Fruit fly (Drosophila melanogaster) whole organism, pupa: ENCODE results near the gene sls.

Source experiments
- CG12605 ChIP-seq: fragments of 200-800 bp; sonication (Bioruptor generic); IDR thresholded peaks from 2 replicates; pipeline ENCODE4 v1.3.6; 2022; ENCODE audit warnings: missing biosample characterization, missing genetic modification characterization
- CG13204 ChIP-seq: fragments of 200-800 bp; sonication (Bioruptor generic); optimal IDR thresholded peaks from 2 replicates; lab custom pipeline; 2018; ENCODE audit warnings: missing biosample characterization, mild to moderate bottlenecking, missing genetic modification characterization, moderate library complexity
- CG14655 ChIP-seq: fragments of 200-800 bp; sonication (Bioruptor generic); optimal IDR thresholded peaks from 3 replicates; lab custom pipeline; 2017; ENCODE audit warnings: mild to moderate bottlenecking, missing biosample characterization, missing genetic modification reagents, missing genetic modification characterization
- CG15710 ChIP-seq: fragments of 200-800 bp; sonication (Bioruptor generic); optimal IDR thresholded peaks from 2 replicates; lab custom pipeline; 2018; ENCODE audit warnings: missing biosample characterization, mild to moderate bottlenecking, missing genetic modification characterization, moderate library complexity
- CG32121 ChIP-seq: fragments of 200-800 bp; sonication (Bioruptor generic); IDR thresholded peaks from 2 replicates; pipeline ENCODE4 v1.3.6; 2022; ENCODE audit warnings: missing biosample characterization, missing genetic modification characterization
- CG8159 ChIP-seq: fragments of 200-800 bp; sonication (Bioruptor generic); optimal IDR thresholded peaks from 3 replicates; lab custom pipeline; 2018; ENCODE audit warnings: missing biosample characterization, mild to moderate bottlenecking, missing genetic modification characterization, moderate library complexity
- CG9948 ChIP-seq: fragments of 200-800 bp; sonication (Bioruptor generic); optimal IDR thresholded peaks from 2 replicates; lab custom pipeline; 2018; ENCODE audit warnings: missing biosample characterization, mild to moderate bottlenecking, missing genetic modification characterization, moderate library complexity
- EcR ChIP-seq: fragments of 200-800 bp; sonication (Bioruptor generic); optimal IDR thresholded peaks from 3 replicates; lab custom pipeline; 2019; ENCODE audit warnings: missing biosample characterization, missing genetic modification characterization, mild to moderate bottlenecking, moderate library complexity, missing genetic modification reagents
- Ets98B ChIP-seq: fragments of 200-800 bp; sonication (Bioruptor generic); IDR thresholded peaks from 2 replicates; pipeline ENCODE4 v1.3.6; 2022; ENCODE audit warnings: missing biosample characterization, missing genetic modification characterization
- Pif1A ChIP-seq: fragments of 200-800 bp; sonication (Bioruptor generic); optimal IDR thresholded peaks from 3 replicates; lab custom pipeline; 2016; ENCODE audit warnings: missing biosample characterization, missing genetic modification characterization
- fd96Ca ChIP-seq: fragments of 200-800 bp; sonication (Bioruptor generic); IDR thresholded peaks from 3 replicates; pipeline ENCODE4 v1.3.6; 2022; ENCODE audit warnings: missing biosample characterization, missing genetic modification characterization
- rn ChIP-seq: fragments of 200-800 bp; sonication (Bioruptor generic); IDR thresholded peaks from 2 replicates; pipeline ENCODE4 v1.3.6; 2022; ENCODE audit warnings: missing biosample characterization, missing genetic modification characterization

DNA sequence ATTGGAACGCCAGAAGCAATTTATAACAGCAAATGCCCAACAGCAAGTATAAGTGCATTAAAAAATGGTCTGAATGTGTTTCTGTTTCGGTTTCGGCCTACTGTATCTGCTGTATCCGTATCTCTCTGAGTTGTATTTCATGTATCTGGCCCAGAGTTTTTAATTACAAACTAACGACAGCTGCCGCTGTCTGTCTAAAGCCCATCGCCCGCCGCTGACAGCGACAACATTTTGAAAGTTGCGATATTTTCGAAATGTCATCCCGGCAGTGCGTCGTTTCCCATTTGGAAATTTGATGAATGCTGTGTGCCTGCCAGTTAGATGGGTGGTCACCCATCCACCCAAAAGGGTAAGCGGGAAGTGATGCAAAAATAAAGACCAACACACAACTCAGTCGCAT lies 21.0 kb upstream of the sls start:
- TF ChIP-seq Ets98B (no peak), CG14655 (GFP tag; lab: Kevin White, UChicago) (no peak), Pif1A (no peak), CG13204 (no peak), CG12605 (no peak), CG9948 (tag; lab: Kevin White, UChicago) (no peak), CG15710 (no peak), CG8159 (tag; lab: Kevin White, UChicago) (no peak), rn (GFP tag; lab: Robert Waterston, UW) (no peak), fd96Ca (GFP tag; lab: Robert Waterston, UW) (no peak), CG32121 (GFP tag; lab: Robert Waterston, UW) (no peak), EcR (GFP tag; lab: Kevin White, UChicago) (no peak)
